Fruit fly (Drosophila melanogaster) whole organism, wandering third instar larva: Measurements from ENCODE around the gene CG42590.

ENCODE experiments used
- CG32264 ChIP-seq: fragments of 200-800 bp; sonication (Bioruptor generic); optimal IDR thresholded peaks from 2 replicates; lab custom pipeline; 2016; ENCODE audit warnings: missing biosample characterization, missing genetic modification characterization
- CG9705 ChIP-seq: fragments of 200-800 bp; sonication (Bioruptor generic); optimal IDR thresholded peaks from 2 replicates; lab custom pipeline; 2018; ENCODE audit warnings: missing biosample characterization, mild to moderate bottlenecking, missing genetic modification characterization
- Dfd ChIP-seq: fragments of >200 bp; optimal IDR thresholded peaks from 2 replicates; lab custom pipeline; 2017; ENCODE audit warnings: missing biosample characterization, missing genetic modification characterization
- Dif ChIP-seq: fragments of 200-275, 200-300 bp; sonication (Bioruptor generic); optimal IDR thresholded peaks from 2 replicates; lab custom pipeline; 2018; ENCODE audit warnings: missing biosample characterization, missing genetic modification characterization; ENCODE audit not compliant: partially characterized antibody
- GATAd ChIP-seq: sonication (Bioruptor generic); optimal IDR thresholded peaks from 2 replicates; lab custom pipeline; 2016; ENCODE audit warnings: missing biosample characterization, missing genetic modification characterization
- HLH106 ChIP-seq: fragments of 200-800 bp; optimal IDR thresholded peaks from 3 replicates; lab custom pipeline; 2019; ENCODE audit warnings: missing biosample characterization, mild to moderate bottlenecking, missing genetic modification characterization, moderate library complexity
- Hnf4 ChIP-seq: fragments of 200-800 bp; sonication (Bioruptor generic); optimal IDR thresholded peaks from 2 replicates; lab custom pipeline; 2016; ENCODE audit warnings: missing biosample characterization, mild to moderate bottlenecking, missing genetic modification characterization
- Hr83 ChIP-seq: fragments of 200-300 bp; sonication (Bioruptor generic); optimal IDR thresholded peaks from 2 replicates; lab custom pipeline; 2016; ENCODE audit warnings: missing biosample characterization, mild to moderate bottlenecking, missing genetic modification characterization, moderate library complexity; ENCODE audit not compliant: poor library complexity, severe bottlenecking
- N ChIP-seq: fragments of >200 bp; optimal IDR thresholded peaks from 2 replicates; lab custom pipeline; 2018; ENCODE audit warnings: missing biosample characterization, missing external identifiers, missing genetic modification characterization
- OdsH ChIP-seq: fragments of 200-800 bp; sonication (Bioruptor generic); optimal IDR thresholded peaks from 2 replicates; lab custom pipeline; 2016; ENCODE audit warnings: missing biosample characterization, mild to moderate bottlenecking, missing genetic modification characterization
- Rel ChIP-seq, 2 experiments: fragments of 200-800 bp; sonication (Bioruptor generic) in 1 of 2; optimal IDR thresholded peaks; 2 replicates in 1 of 2; 3 replicates in 1 of 2; lab custom pipeline; 2016 to 2019; ENCODE audit warnings: mild to moderate bottlenecking in 2 of 2, missing biosample characterization in 2 of 2, missing genetic modification characterization in 2 of 2, moderate library complexity in 1 of 2
- Sp1 ChIP-seq: fragments of 200-800 bp; sonication (Bioruptor generic); optimal IDR thresholded peaks from 3 replicates; lab custom pipeline; 2019; ENCODE audit warnings: missing biosample characterization, mild to moderate bottlenecking, missing genetic modification characterization, moderate library complexity
- Vsx2 ChIP-seq: fragments of 200-300, 225-300 bp; sonication (Bioruptor generic); optimal IDR thresholded peaks from 2 replicates; lab custom pipeline; 2018; ENCODE audit warnings: missing biosample characterization, missing genetic modification characterization; ENCODE audit not compliant: partially characterized antibody
- br ChIP-seq: fragments of 200-800 bp; sonication (Bioruptor generic); optimal IDR thresholded peaks from 2 replicates; lab custom pipeline; 2016; ENCODE audit warnings: missing biosample characterization, missing genetic modification characterization
- brk ChIP-seq: fragments of 200-800 bp; sonication (Bioruptor generic); optimal IDR thresholded peaks from 2 replicates; lab custom pipeline; 2016; ENCODE audit warnings: missing biosample characterization, mild to moderate bottlenecking, missing genetic modification characterization
- dl ChIP-seq, 2 experiments: fragments of 175-275, 200-275 bp in 1 of 2; fragments of 200-275 bp in 1 of 2; sonication (Bioruptor generic); optimal IDR thresholded peaks; lab custom pipeline; 2018; ENCODE audit warnings: mild to moderate bottlenecking in 2 of 2, missing biosample characterization in 2 of 2, missing genetic modification characterization in 2 of 2, moderate library complexity in 2 of 2; ENCODE audit not compliant: partially characterized antibody in 2 of 2, insufficient read depth in 1 of 2
- dmrt93B ChIP-seq: fragments of 200-800 bp; sonication (Bioruptor generic); optimal IDR thresholded peaks from 2 replicates; lab custom pipeline; 2018; ENCODE audit warnings: missing biosample characterization, mild to moderate bottlenecking, missing genetic modification characterization
- dsf ChIP-seq: sonication (Bioruptor generic); optimal IDR thresholded peaks from 2 replicates; lab custom pipeline; 2016; ENCODE audit warnings: missing biosample characterization, missing genetic modification characterization, borderline replicate concordance
- ey ChIP-seq: fragments of 200-800 bp; sonication (Bioruptor generic); optimal IDR thresholded peaks from 2 replicates; lab custom pipeline; 2016; ENCODE audit warnings: missing biosample characterization, missing genetic modification characterization
- foxo ChIP-seq, 2 experiments: fragments of 200-800 bp; sonication (Bioruptor generic); optimal IDR thresholded peaks; 2 replicates in 1 of 2; 3 replicates in 1 of 2; lab custom pipeline; 2016 to 2017; ENCODE audit warnings: missing biosample characterization in 2 of 2, missing genetic modification characterization in 2 of 2
- fru ChIP-seq: fragments of 200-800 bp; sonication (Bioruptor generic); optimal IDR thresholded peaks from 3 replicates; lab custom pipeline; 2016; ENCODE audit warnings: missing biosample characterization, mild to moderate bottlenecking, missing genetic modification characterization
- h ChIP-seq: fragments of 200-800 bp; sonication (Bioruptor generic); optimal IDR thresholded peaks from 3 replicates; lab custom pipeline; 2016; ENCODE audit warnings: missing biosample characterization, mild to moderate bottlenecking, missing genetic modification characterization
- jim ChIP-seq: fragments of 175-275, 200-325 bp; sonication (Bioruptor generic); optimal IDR thresholded peaks from 2 replicates; lab custom pipeline; 2016; ENCODE audit warnings: missing biosample characterization, mild to moderate bottlenecking, missing genetic modification characterization
- pan ChIP-seq: fragments of >200 bp; optimal IDR thresholded peaks from 2 replicates; lab custom pipeline; 2017
- psq ChIP-seq: fragments of 200-800 bp; sonication (Bioruptor generic); optimal IDR thresholded peaks from 3 replicates; lab custom pipeline; 2017; ENCODE audit warnings: missing biosample characterization, mild to moderate bottlenecking, missing genetic modification characterization, moderate library complexity
- rgr ChIP-seq: fragments of 200-800 bp; sonication (Bioruptor generic); optimal IDR thresholded peaks from 3 replicates; lab custom pipeline; 2016; ENCODE audit warnings: missing biosample characterization, mild to moderate bottlenecking, missing genetic modification characterization
- sage ChIP-seq: fragments of 200-800 bp; sonication (Bioruptor generic); optimal IDR thresholded peaks from 2 replicates; lab custom pipeline; 2016; ENCODE audit warnings: missing biosample characterization, mild to moderate bottlenecking, missing genetic modification characterization
- tai ChIP-seq: sonication (Bioruptor generic); optimal IDR thresholded peaks from 2 replicates; lab custom pipeline; 2016; ENCODE audit warnings: missing biosample characterization, missing genetic modification characterization
- usp ChIP-seq: fragments of >200 bp; optimal IDR thresholded peaks from 2 replicates; lab custom pipeline; 2017; ENCODE audit warnings: missing biosample characterization, missing genetic modification characterization
- woc ChIP-seq: sonication (Bioruptor generic); optimal IDR thresholded peaks from 2 replicates; lab custom pipeline; 2016; ENCODE audit warnings: missing biosample characterization, mild to moderate bottlenecking, missing genetic modification characterization

Gene CG42590

DNA sequence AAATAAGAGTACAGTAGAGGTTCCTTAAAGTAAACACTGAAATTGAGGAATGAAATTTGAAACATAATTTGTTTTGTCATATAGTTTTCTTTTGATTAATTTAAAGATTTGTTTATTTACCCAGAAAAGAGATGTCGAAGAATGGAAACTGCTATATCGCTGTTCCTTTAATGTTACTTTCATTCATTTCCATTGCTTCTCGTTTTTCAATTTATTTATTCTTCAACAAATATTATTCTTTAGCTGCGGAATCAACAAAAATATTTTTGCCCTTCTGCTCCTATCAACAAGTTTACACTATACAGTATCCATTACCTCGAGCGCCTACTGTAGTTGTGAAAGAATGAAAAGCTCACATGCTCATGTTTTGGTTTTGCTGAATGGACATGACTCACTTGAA, 7.1 kb upstream of the CG42590 start:
- TF ChIP-seq HLH106 (tag; lab: Kevin White, UChicago) (peak; percentile 19), psq (GFP tag; lab: Kevin White, UChicago) (no peak), Dfd (GFP tag; lab: Kevin White, UChicago) (no peak), fru (GFP tag; lab: Kevin White, UChicago) (peak; percentile 6), ey (GFP tag; lab: Kevin White, UChicago) (no peak), pan (no peak), br (GFP tag; lab: Kevin White, UChicago) (no peak), N (GFP tag; lab: Kevin White, UChicago) (no peak), Vsx2 (no peak), usp (no peak), CG32264 (GFP tag; lab: Kevin White, UChicago) (no peak), foxo (GFP tag; optimal IDR thresholded peaks at IDR 0.05; lab: Kevin White, UChicago) (peak in 1 of 2 experiments; percentile 26), dl (GFP tag; optimal IDR thresholded peaks at IDR 0.05; lab: Kevin White, UChicago; ENCODE audit: insufficient read depth in 1 of 2, partially characterized antibody in 2 of 2) (no peak), rgr (GFP tag; lab: Kevin White, UChicago) (no peak), h (GFP tag; lab: Kevin White, UChicago) (peak; percentile 18)

DNA sequence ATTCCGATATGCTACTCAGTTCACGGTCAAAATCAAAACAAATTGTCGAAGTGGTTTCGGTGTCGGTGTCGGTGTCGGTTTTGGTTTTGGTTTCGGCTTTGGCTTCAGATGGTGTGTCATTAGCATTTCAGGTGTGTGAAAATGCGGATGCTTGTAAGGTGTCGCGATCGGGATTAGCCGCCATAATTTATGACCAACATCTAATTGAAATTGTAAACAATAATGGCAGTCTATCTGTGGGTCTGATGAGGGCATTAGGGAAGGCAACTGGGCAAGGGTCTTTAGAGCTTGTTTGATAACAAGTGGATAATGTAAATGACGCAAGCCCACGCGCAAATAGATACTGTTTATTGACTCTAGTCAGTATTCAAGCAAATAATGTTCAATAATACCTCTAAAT, 5.9 kb upstream of the CG42590 start:
- TF ChIP-seq dmrt93B (GFP tag; lab: Kevin White, UChicago) (no peak), GATAd (GFP tag; lab: Kevin White, UChicago) (no peak), Hr83 (GFP tag; lab: Kevin White, UChicago) (no peak), ey (GFP tag; lab: Kevin White, UChicago) (no peak), jim (GFP tag; lab: Kevin White, UChicago) (no peak)

DNA sequence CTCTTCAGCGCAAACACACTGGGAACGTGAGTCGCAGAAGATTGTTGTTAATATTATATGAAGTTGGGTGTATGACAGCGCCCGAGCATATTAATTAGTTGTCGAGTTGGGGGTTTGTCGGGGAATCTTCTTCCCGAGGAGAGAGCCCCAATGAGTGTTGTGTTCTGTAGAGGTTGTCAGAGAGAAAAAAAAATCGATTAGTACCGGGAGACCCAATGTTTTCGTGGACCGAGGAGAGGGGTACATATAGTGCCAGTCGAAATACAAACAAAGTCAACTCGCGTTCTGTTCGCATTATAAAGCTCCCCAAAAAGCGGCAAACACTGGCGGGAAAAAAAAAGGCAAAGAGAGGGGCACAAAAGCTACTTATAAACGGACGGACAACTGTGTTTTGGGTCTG, 4.8 kb upstream of the CG42590 start:
- TF ChIP-seq Sp1 (GFP tag; lab: Kevin White, UChicago) = no peak
- TF ChIP-seq tai (GFP tag; lab: Kevin White, UChicago) = no peak
- no peak for TF ChIP-seq Dif (GFP tag; lab: Kevin White, UChicago)
- TF ChIP-seq brk = no peak
- no peak for TF ChIP-seq N (GFP tag; lab: Kevin White, UChicago)

DNA sequence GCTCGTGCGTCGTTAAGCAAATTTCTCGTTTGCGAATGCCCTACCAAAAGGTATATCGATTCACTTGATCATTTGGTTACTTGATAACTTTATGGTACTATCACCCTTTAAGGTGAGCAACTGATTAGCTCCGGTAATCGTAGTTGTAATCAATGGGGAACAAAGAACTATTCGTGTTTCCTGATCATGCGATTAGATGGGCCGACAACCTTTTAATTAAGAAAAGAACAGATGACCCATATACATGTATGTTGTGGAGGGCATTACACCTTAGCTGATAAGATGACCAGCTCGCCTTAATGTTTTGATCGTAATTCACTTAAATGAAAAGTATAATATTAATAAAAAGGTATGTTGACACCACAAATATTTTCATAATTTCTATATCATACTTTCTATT, 4.3 kb upstream of the CG42590 start:
- TF ChIP-seq Dfd (GFP tag; lab: Kevin White, UChicago) = no peak
- no peak for TF ChIP-seq jim (GFP tag; lab: Kevin White, UChicago)
- TF ChIP-seq Rel (GFP tag; optimal IDR thresholded peaks at IDR 0.05; lab: Kevin White, UChicago) = no peak
- no peak for TF ChIP-seq Rel (tag; optimal IDR thresholded peaks at IDR 0.05; lab: Kevin White, UChicago)
- TF ChIP-seq tai (GFP tag; lab: Kevin White, UChicago) = no peak
- no peak for TF ChIP-seq Hnf4
- no peak for TF ChIP-seq HLH106 (tag; lab: Kevin White, UChicago)
- TF ChIP-seq brk = no peak
- TF ChIP-seq, all 38 proteins: peak for 0

DNA sequence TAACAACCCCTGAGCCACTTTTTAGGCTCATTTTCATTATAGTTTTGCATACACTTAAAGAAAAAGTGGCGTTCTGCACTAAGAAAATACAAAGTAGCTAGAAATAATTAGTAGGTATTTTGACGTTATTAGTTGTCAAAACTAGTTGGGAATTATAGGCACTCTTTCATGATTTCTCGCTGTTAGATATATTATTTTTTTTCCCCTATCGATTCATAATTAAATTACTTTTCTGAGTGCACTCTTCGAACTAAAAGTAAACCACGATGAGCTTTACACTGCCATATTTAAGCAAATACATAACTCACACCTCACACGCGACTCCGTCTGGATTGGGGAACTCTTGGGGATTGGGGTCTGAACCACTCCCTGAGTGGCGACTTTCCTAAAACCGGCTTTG, 3.7 kb upstream of the CG42590 start:
- peak; percentile 28 for TF ChIP-seq woc (GFP tag; lab: Kevin White, UChicago)
- peak; percentile 7 for TF ChIP-seq sage (GFP tag; lab: Kevin White, UChicago)
- peak; percentile 24 for TF ChIP-seq psq (GFP tag; lab: Kevin White, UChicago)
- TF ChIP-seq OdsH (GFP tag; lab: Kevin White, UChicago) = peak; percentile 59
- TF ChIP-seq dl (GFP tag; optimal IDR thresholded peaks at IDR 0.05; lab: Kevin White, UChicago; ENCODE audit: insufficient read depth in 1 of 2, partially characterized antibody in 2 of 2) = no peak
- TF ChIP-seq ey (GFP tag; lab: Kevin White, UChicago) = peak; percentile 46
- no peak for TF ChIP-seq brk
- peak; percentile 62 for TF ChIP-seq HLH106 (tag; lab: Kevin White, UChicago)
- TF ChIP-seq rgr (GFP tag; lab: Kevin White, UChicago) = peak; percentile 62
- TF ChIP-seq br (GFP tag; lab: Kevin White, UChicago) = peak; percentile 29
- peak; percentile 34 for TF ChIP-seq dmrt93B (GFP tag; lab: Kevin White, UChicago)
- TF ChIP-seq foxo (GFP tag; optimal IDR thresholded peaks at IDR 0.05; lab: Kevin White, UChicago) = peak in 1 of 2 experiments; percentile 71
- peak; percentile 1 for TF ChIP-seq CG9705 (GFP tag; lab: Kevin White, UChicago)
- TF ChIP-seq dsf (GFP tag; lab: Kevin White, UChicago) = no peak
- TF ChIP-seq N (GFP tag; lab: Kevin White, UChicago) = no peak
- peak; percentile 67 for TF ChIP-seq h (GFP tag; lab: Kevin White, UChicago)
- peak; percentile 21 for TF ChIP-seq Sp1 (GFP tag; lab: Kevin White, UChicago)
- TF ChIP-seq Hnf4 = peak; percentile 44
- peak; percentile 84 for TF ChIP-seq fru (GFP tag; lab: Kevin White, UChicago)
